Worm (Caenorhabditis elegans) whole organism, late embryonic: Measurements from ENCODE around the gene W09D6.1.
"Not testable (repeated sequence)": the region's sequence is repeated elsewhere in the genome, so short reads cannot be mapped to it uniquely, and the experiment has no call there.

Experiments used
- ama-1 ChIP-seq: fragments of 150-350 bp; optimal IDR thresholded peaks from 2 replicates; lab custom pipeline; 2014
- ceh-45 ChIP-seq: fragments of 200-800 bp; sonication (Bioruptor generic); IDR thresholded peaks from 2 replicates; pipeline ENCODE4 v1.3.6; 2022; ENCODE audit warnings: missing genetic modification reagents, missing genetic modification characterization, missing compliant biosample characterization
- ets-4 ChIP-seq: sonication (generic microtip); optimal IDR thresholded peaks from 2 replicates; lab custom pipeline; 2016; ENCODE audit warnings: missing genetic modification characterization, missing compliant biosample characterization
- fkh-10 ChIP-seq: fragments of 150-350 bp; optimal IDR thresholded peaks from 2 replicates; lab custom pipeline; 2014; ENCODE audit warnings: missing biosample characterization, missing genetic modification reagents, missing genetic modification characterization
- unc-55 ChIP-seq: sonication (generic microtip); optimal IDR thresholded peaks from 2 replicates; lab custom pipeline; 2017; ENCODE audit warnings: missing biosample characterization, missing genetic modification reagents, missing genetic modification characterization

DNA sequence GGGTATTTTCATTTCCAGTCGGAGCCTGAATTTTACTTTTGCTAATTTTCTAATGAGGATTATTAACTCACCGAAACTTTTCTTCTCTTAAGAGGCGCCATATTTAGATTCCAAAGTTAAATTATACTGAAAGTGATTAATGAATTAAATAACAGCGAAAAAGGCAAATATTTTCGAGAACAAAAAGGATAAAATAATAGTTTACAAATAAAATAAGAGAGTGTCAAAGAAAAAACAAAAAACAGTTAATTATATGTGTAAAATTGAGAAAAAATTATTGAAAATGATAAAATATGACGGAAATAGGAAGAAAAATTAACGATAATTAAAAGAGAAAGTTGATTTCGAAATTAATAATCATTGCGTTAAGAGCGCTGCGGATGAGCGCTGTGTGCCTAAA lies 39.3 kb upstream of the W09D6.1 start, which contains the start of gene Y48A6B.8:
- not testable (repeated sequence) for TF ChIP-seq unc-55; ets-4 (tag; lab: Kevin White, UChicago); fkh-10; ceh-45 (GFP tag; lab: Robert Waterston, UW); ama-1 (lab: Kevin White, UChicago)
